Worm (Caenorhabditis elegans) whole organism, late embryonic: ENCODE measurements around the gene tag-196.
"Not testable (repeated sequence)": the region's sequence is repeated elsewhere in the genome, so short reads cannot be mapped to it uniquely, and the experiment has no call there.

ENCODE experiments used
- C38D4.7 ChIP-seq: fragments of 200-800 bp; sonication (Bioruptor generic); optimal IDR thresholded peaks from 2 replicates; lab custom pipeline; 2018; ENCODE audit warnings: mild to moderate bottlenecking, missing genetic modification characterization, moderate library complexity, missing compliant biosample characterization
- F13H6.1 ChIP-seq: sonication (generic microtip); optimal IDR thresholded peaks from 2 replicates; lab custom pipeline; 2016; ENCODE audit warnings: missing genetic modification characterization, missing compliant biosample characterization
- K02D7.2 ChIP-seq: sonication (generic microtip); optimal IDR thresholded peaks from 2 replicates; lab custom pipeline; 2017; ENCODE audit warnings: mild to moderate bottlenecking, missing genetic modification characterization, missing compliant biosample characterization
- K09A11.1 ChIP-seq: sonication (generic microtip); optimal IDR thresholded peaks from 2 replicates; lab custom pipeline; 2017; ENCODE audit warnings: antibody characterized with exemption, mild to moderate bottlenecking, missing genetic modification characterization, missing compliant biosample characterization; ENCODE audit not compliant: insufficient read depth
- T23F11.4 ChIP-seq: fragments of 200-800 bp; sonication (Bioruptor generic); optimal IDR thresholded peaks from 2 replicates; lab custom pipeline; 2018; ENCODE audit warnings: mild to moderate bottlenecking, missing genetic modification characterization, missing compliant biosample characterization
- ahr-1 ChIP-seq: sonication (generic microtip); optimal IDR thresholded peaks from 2 replicates; lab custom pipeline; 2016; ENCODE audit warnings: missing genetic modification characterization, missing compliant biosample characterization
- ceh-14 ChIP-seq: sonication (generic microtip); optimal IDR thresholded peaks from 2 replicates; lab custom pipeline; 2016; ENCODE audit warnings: missing genotype, missing genetic modification characterization, missing compliant biosample characterization
- ceh-19 ChIP-seq: fragments of 200-800 bp; sonication (Bioruptor generic); optimal IDR thresholded peaks from 2 replicates; lab custom pipeline; 2018; ENCODE audit warnings: mild to moderate bottlenecking, missing genetic modification characterization, missing compliant biosample characterization
- ceh-2 ChIP-seq: sonication (generic microtip); optimal IDR thresholded peaks from 2 replicates; lab custom pipeline; 2016; ENCODE audit warnings: missing genotype, missing genetic modification characterization, missing compliant biosample characterization
- ceh-22 ChIP-seq: sonication (generic microtip); optimal IDR thresholded peaks from 2 replicates; lab custom pipeline; 2017; ENCODE audit warnings: missing biosample characterization, missing genetic modification characterization
- ceh-34 ChIP-seq: sonication (generic microtip); optimal IDR thresholded peaks from 2 replicates; lab custom pipeline; 2016; ENCODE audit warnings: mild to moderate bottlenecking, missing genetic modification characterization, missing compliant biosample characterization
- ceh-48 ChIP-seq: sonication (generic microtip); optimal IDR thresholded peaks from 2 replicates; lab custom pipeline; 2016; ENCODE audit warnings: missing genetic modification characterization, inconsistent platforms, missing compliant biosample characterization
- ceh-6 ChIP-seq: fragments of 200-800 bp; sonication (Bioruptor generic); optimal IDR thresholded peaks from 2 replicates; lab custom pipeline; 2018; ENCODE audit warnings: mild to moderate bottlenecking, missing genetic modification characterization, missing compliant biosample characterization
- che-1 ChIP-seq: sonication (generic microtip); optimal IDR thresholded peaks from 2 replicates; lab custom pipeline; 2016; ENCODE audit warnings: mild to moderate bottlenecking, missing genetic modification characterization, missing compliant biosample characterization
- dve-1 ChIP-seq: sonication (generic microtip); optimal IDR thresholded peaks from 2 replicates; lab custom pipeline; 2017; ENCODE audit warnings: antibody characterized with exemption, mild to moderate bottlenecking, missing genetic modification characterization, missing compliant biosample characterization
- elt-4 ChIP-seq: sonication (generic microtip); optimal IDR thresholded peaks from 2 replicates; lab custom pipeline; 2016; ENCODE audit warnings: missing genetic modification characterization, missing compliant biosample characterization
- ets-4 ChIP-seq: sonication (generic microtip); optimal IDR thresholded peaks from 2 replicates; lab custom pipeline; 2016; ENCODE audit warnings: missing genetic modification characterization, missing compliant biosample characterization
- fax-1 ChIP-seq: sonication (generic microtip); optimal IDR thresholded peaks from 2 replicates; lab custom pipeline; 2016; ENCODE audit warnings: missing genotype, missing genetic modification characterization, missing compliant biosample characterization
- fkh-6 ChIP-seq: sonication (generic microtip); optimal IDR thresholded peaks from 2 replicates; lab custom pipeline; 2016; ENCODE audit warnings: missing genetic modification characterization, missing compliant biosample characterization
- hlh-15 ChIP-seq: sonication (generic microtip); optimal IDR thresholded peaks from 2 replicates; lab custom pipeline; 2016; ENCODE audit warnings: missing genetic modification characterization, missing compliant biosample characterization
- hlh-8 ChIP-seq: sonication (generic microtip); optimal IDR thresholded peaks from 2 replicates; lab custom pipeline; 2016; ENCODE audit warnings: missing genotype, missing genetic modification characterization, missing compliant biosample characterization
- nfya-1 ChIP-seq: sonication (generic microtip); optimal IDR thresholded peaks from 2 replicates; lab custom pipeline; 2017; ENCODE audit warnings: missing genetic modification characterization, mild to moderate bottlenecking, missing compliant biosample characterization, antibody characterized with exemption, moderate library complexity
- nhr-232 ChIP-seq: sonication (generic microtip); optimal IDR thresholded peaks from 2 replicates; lab custom pipeline; 2016; ENCODE audit warnings: missing genetic modification characterization, missing compliant biosample characterization
- npax-4 ChIP-seq: sonication (generic microtip); optimal IDR thresholded peaks from 2 replicates; lab custom pipeline; 2016; ENCODE audit warnings: missing genetic modification characterization, missing compliant biosample characterization
- odd-2 ChIP-seq: sonication (generic microtip); optimal IDR thresholded peaks from 2 replicates; lab custom pipeline; 2017; ENCODE audit warnings: antibody characterized with exemption, mild to moderate bottlenecking, missing genetic modification characterization, missing compliant biosample characterization
- pha-4 ChIP-seq: fragments of 150-350 bp; optimal IDR thresholded peaks from 2 replicates; lab custom pipeline; 2018; ENCODE audit warnings: missing biosample characterization, missing genetic modification reagents, missing genetic modification characterization
- pqm-1 ChIP-seq: sonication (generic microtip); optimal IDR thresholded peaks from 2 replicates; lab custom pipeline; 2016; ENCODE audit warnings: missing genetic modification characterization, missing compliant biosample characterization
- ref-2 ChIP-seq: sonication (generic microtip); optimal IDR thresholded peaks from 2 replicates; lab custom pipeline; 2016; ENCODE audit warnings: missing genetic modification characterization, missing compliant biosample characterization
- unc-55 ChIP-seq: sonication (generic microtip); optimal IDR thresholded peaks from 2 replicates; lab custom pipeline; 2017; ENCODE audit warnings: missing biosample characterization, missing genetic modification reagents, missing genetic modification characterization

tag-196 gene

ce11 chrV:8565075-8565474, 29.6 kb upstream of the tag-196 start, which contains the start of gene F25G6.8:
Gene F25G6.8, minus strand, starts transcription at chrV:8565175.
- no peak for TF ChIP-seq ceh-34 (tag; lab: Kevin White, UChicago)
- no peak for TF ChIP-seq npax-4 (tag; lab: Kevin White, UChicago)
- TF ChIP-seq ref-2 (tag; lab: Kevin White, UChicago): no peak
- no peak for TF ChIP-seq pha-4 (tag; lab: Kevin White, UChicago)
- no peak for TF ChIP-seq ceh-2 (tag; lab: Kevin White, UChicago)
- TF ChIP-seq odd-2 (tag; lab: Kevin White, UChicago): no peak
- TF ChIP-seq ceh-19: no peak

ce11 chrV:8569172-8569571, 25.5 kb upstream of the tag-196 start:
- TF ChIP-seq ceh-22 (tag; lab: Kevin White, UChicago) (no peak), che-1 (tag; lab: Kevin White, UChicago) (no peak), nfya-1 (tag; lab: Kevin White, UChicago) (no peak), K02D7.2 (no peak), hlh-15 (tag; lab: Kevin White, UChicago) (no peak), dve-1 (no peak), fax-1 (tag; lab: Kevin White, UChicago) (no peak), F13H6.1 (tag; lab: Kevin White, UChicago) (no peak), K09A11.1 (tag; lab: Kevin White, UChicago) (no peak)

- no peak for TF ChIP-seq ceh-6 (GFP tag; lab: Kevin White, UChicago)
- no peak for TF ChIP-seq elt-4 (tag; lab: Kevin White, UChicago)
- no peak for TF ChIP-seq pqm-1
- peak; percentile 12 for TF ChIP-seq ceh-14 (tag; lab: Kevin White, UChicago)
- TF ChIP-seq nfya-1 (tag; lab: Kevin White, UChicago): peak; percentile 40
- no peak for TF ChIP-seq F13H6.1 (tag; lab: Kevin White, UChicago)
- TF ChIP-seq fax-1 (tag; lab: Kevin White, UChicago): no peak
- TF ChIP-seq C38D4.7 (GFP tag; lab: Kevin White, UChicago): no peak
- no peak for TF ChIP-seq ets-4 (tag; lab: Kevin White, UChicago)
These were observed 24.8 kb upstream of the tag-196 start, which contains the start of the genes F25G6.9 and symk-1 for ce11 chrV:8569841-8570361. Gene F25G6.9, minus strand, starts transcription at chrV:8570000. Gene symk-1, plus strand, starts transcription at chrV:8570311.

ce11 chrV:8574762-8575161, 20.0 kb upstream of the tag-196 start, which contains the start of gene F25G6.1:
Gene F25G6.1, plus strand, starts transcription at chrV:8575062.
- not testable (repeated sequence) for TF ChIP-seq nfya-1, hlh-8, K09A11.1 (tag; lab: Kevin White, UChicago)
- TF ChIP-seq, all 69 proteins: peak for 0; not testable (repeated sequence) for 69

ce11 chrV:8580961-8581360, 13.8 kb upstream of the tag-196 start, which contains the start of gene C10B5.1:
Gene C10B5.1, plus strand, starts transcription at chrV:8581261.
- TF ChIP-seq ahr-1 (tag; lab: Kevin White, UChicago): no peak

ce11 chrV:8586472-8586871, 8.2 kb upstream of the tag-196 start:
- no peak for TF ChIP-seq nhr-232 (tag; lab: Kevin White, UChicago)
- no peak for TF ChIP-seq T23F11.4
- no peak for TF ChIP-seq ceh-14 (tag; lab: Kevin White, UChicago)
- TF ChIP-seq fkh-6: no peak
- no peak for TF ChIP-seq ceh-22 (tag; lab: Kevin White, UChicago)
- TF ChIP-seq ceh-48 (tag; lab: Kevin White, UChicago): no peak
- no peak for TF ChIP-seq K09A11.1 (tag; lab: Kevin White, UChicago)
- TF ChIP-seq unc-55 (GFP tag; lab: Kevin White, UChicago): no peak
- TF ChIP-seq, all 69 proteins: peak for 0
